Worm (Caenorhabditis elegans): ENCODE measurements around the gene F59A7.12.

DNA sequence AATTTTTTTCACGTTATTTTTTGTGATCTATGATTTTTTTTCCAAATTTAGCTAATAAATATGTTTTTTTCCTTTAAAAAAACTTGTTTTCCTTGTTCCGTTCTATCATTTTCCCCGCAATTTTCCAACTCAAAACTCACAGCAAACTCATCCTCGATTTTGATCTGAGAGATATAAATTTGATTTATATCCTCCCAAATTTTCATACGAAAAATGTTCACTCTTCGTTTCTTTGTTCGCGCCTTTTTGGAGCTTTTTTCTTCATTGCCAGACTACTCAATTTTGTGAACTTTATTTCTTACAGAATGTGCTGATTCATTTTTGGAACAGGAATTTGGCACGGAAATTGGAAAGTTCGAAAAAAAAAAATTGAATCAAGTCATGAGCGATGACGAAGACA, 11.3 kb upstream of the F59A7.12 start, which contains the start of gene F59A7.14:
- no peak for TF ChIP-seq ztf-29 (GFP tag; IDR thresholded peaks at IDR 0.05)
- no peak for TF ChIP-seq klf-2 (GFP tag; conservative IDR thresholded peaks at IDR 0.05)
- no peak for TF ChIP-seq flt-1 (GFP tag; IDR thresholded peaks at IDR 0.05)
- TF ChIP-seq ref-1 (GFP tag; conservative IDR thresholded peaks at IDR 0.05): no peak
